Fruit fly (Drosophila melanogaster) whole organism, embryonic: ENCODE measurements around the gene Vm34Ca.
A peak's percentile ranks its signal among the peaks of the same experiment; 100 is the strongest.

Experiments used
- B-H1 ChIP-seq: fragments of 200-800 bp; sonication (Bioruptor generic); IDR thresholded peaks from 3 replicates; pipeline ENCODE4 v1.3.6; 2022; ENCODE audit warnings: missing biosample characterization, missing genetic modification characterization
- Blimp-1 ChIP-seq: fragments of 200-800 bp; sonication (Bioruptor generic); optimal IDR thresholded peaks from 3 replicates; lab custom pipeline; 2018; ENCODE audit warnings: missing biosample characterization, missing genetic modification characterization, mild to moderate bottlenecking, moderate library complexity, missing genetic modification reagents
- C15 ChIP-seq: fragments of 200-800 bp; sonication (Bioruptor generic); IDR thresholded peaks from 3 replicates; pipeline ENCODE4 v1.3.6; 2022; ENCODE audit warnings: missing biosample characterization, missing genetic modification characterization
- CG1024 ChIP-seq: fragments of 200-800 bp; sonication (Bioruptor generic); IDR thresholded peaks from 2 replicates; pipeline ENCODE4 v1.3.6; 2022; ENCODE audit warnings: missing biosample characterization, missing genetic modification characterization
- CG10462 ChIP-seq: fragments of 200-800 bp; sonication (Bioruptor generic); optimal IDR thresholded peaks from 2 replicates; lab custom pipeline; 2016; ENCODE audit warnings: missing biosample characterization, missing genetic modification characterization
- CG12155 ChIP-seq: fragments of 200-800 bp; sonication (Bioruptor generic); optimal IDR thresholded peaks from 3 replicates; lab custom pipeline; 2016; ENCODE audit warnings: missing biosample characterization, missing genetic modification characterization
- CG16813 ChIP-seq: fragments of 200-800 bp; sonication (Bioruptor generic); IDR thresholded peaks from 3 replicates; pipeline ENCODE4 v1.3.6; 2022; ENCODE audit warnings: missing biosample characterization, missing genetic modification characterization; ENCODE audit not compliant: partially characterized antibody
- CG1832 ChIP-seq: fragments of 200-800 bp; sonication (Bioruptor generic); optimal IDR thresholded peaks from 2 replicates; lab custom pipeline; 2017; ENCODE audit warnings: missing biosample characterization, mild to moderate bottlenecking, missing genetic modification characterization, inconsistent platforms
- CG2199 ChIP-seq: fragments of 200-800 bp; sonication (Bioruptor generic); IDR thresholded peaks from 3 replicates; pipeline ENCODE4 v1.3.6; 2022; ENCODE audit warnings: missing biosample characterization, missing genetic modification characterization
- CG2889 ChIP-seq: fragments of 200-800 bp; sonication (Bioruptor generic); IDR thresholded peaks from 3 replicates; pipeline ENCODE4 v1.3.6; 2022; ENCODE audit warnings: missing biosample characterization, missing genetic modification characterization
- CG3407 ChIP-seq: fragments of 200-800 bp; sonication (Bioruptor generic); optimal IDR thresholded peaks from 2 replicates; lab custom pipeline; 2018; ENCODE audit warnings: missing biosample characterization, mild to moderate bottlenecking, missing genetic modification characterization
- CG34224 ChIP-seq: fragments of 200-800 bp; sonication (Bioruptor generic); IDR thresholded peaks from 3 replicates; pipeline ENCODE4 v1.3.6; 2022; ENCODE audit warnings: missing biosample characterization, missing genetic modification characterization; ENCODE audit not compliant: partially characterized antibody
- CG6175 ChIP-seq: fragments of 200-800 bp; sonication (Bioruptor generic); IDR thresholded peaks from 3 replicates; pipeline ENCODE4 v1.3.6; 2022; ENCODE audit warnings: missing biosample characterization, missing genetic modification characterization
- CG6683 ChIP-seq: fragments of 200-800 bp; sonication (Bioruptor generic); optimal IDR thresholded peaks from 2 replicates; lab custom pipeline; 2017; ENCODE audit warnings: missing biosample characterization, mild to moderate bottlenecking, missing genetic modification characterization, missing genetic modification reagents
- CG6791 ChIP-seq: fragments of 200-800 bp; sonication (Bioruptor generic); IDR thresholded peaks from 3 replicates; pipeline ENCODE4 v1.3.6; 2022; ENCODE audit warnings: missing biosample characterization, missing genetic modification characterization; ENCODE audit not compliant: partially characterized antibody
- CG7745 ChIP-seq: fragments of 200-800 bp; sonication (Bioruptor generic); optimal IDR thresholded peaks from 2 replicates; lab custom pipeline; 2018; ENCODE audit warnings: missing biosample characterization, mild to moderate bottlenecking, missing genetic modification characterization, moderate library complexity
- CG8281 ChIP-seq: fragments of 200-800 bp; sonication (Bioruptor generic); optimal IDR thresholded peaks from 2 replicates; lab custom pipeline; 2018; ENCODE audit warnings: missing biosample characterization, mild to moderate bottlenecking, missing genetic modification characterization, moderate library complexity
- CG8290 ChIP-seq, 3 experiments: fragments of 200-800 bp; sonication (Bioruptor generic); optimal IDR thresholded peaks; 2 replicates each; lab custom pipeline; 2016 to 2019; ENCODE audit warnings: missing biosample characterization in 3 of 3, missing genetic modification characterization in 3 of 3, mild to moderate bottlenecking in 2 of 3, moderate library complexity in 1 of 3
- CG9609 ChIP-seq: fragments of 200-800 bp; sonication (Bioruptor generic); optimal IDR thresholded peaks from 3 replicates; lab custom pipeline; 2016; ENCODE audit warnings: missing biosample characterization, missing genetic modification characterization
- Dbx ChIP-seq: fragments of 200-800 bp; sonication (Bioruptor generic); IDR thresholded peaks from 3 replicates; pipeline ENCODE4 v1.3.6; 2022; ENCODE audit warnings: missing biosample characterization, missing genetic modification characterization
- Dek ChIP-seq: fragments of 200-800 bp; sonication (Bioruptor generic); optimal IDR thresholded peaks from 3 replicates; lab custom pipeline; 2019; ENCODE audit warnings: missing biosample characterization, mild to moderate bottlenecking, missing genetic modification characterization, moderate library complexity
- Dp ChIP-seq: fragments of 200-800 bp; sonication (Bioruptor generic); optimal IDR thresholded peaks from 2 replicates; lab custom pipeline; 2018; ENCODE audit warnings: missing biosample characterization, mild to moderate bottlenecking, missing genetic modification characterization, moderate library complexity
- HHEX ChIP-seq: fragments of 200-800 bp; sonication (Bioruptor generic); optimal IDR thresholded peaks from 3 replicates; lab custom pipeline; 2017; ENCODE audit warnings: missing biosample characterization, mild to moderate bottlenecking, missing genetic modification characterization, missing genetic modification reagents
- Hmr ChIP-seq: fragments of 200-800 bp; sonication (Bioruptor generic); optimal IDR thresholded peaks from 3 replicates; lab custom pipeline; 2017; ENCODE audit warnings: mild to moderate bottlenecking, missing biosample characterization, missing genetic modification reagents, missing genetic modification characterization
- Lim3 ChIP-seq: fragments of 200-800 bp; sonication (Bioruptor generic); IDR thresholded peaks from 2 replicates; pipeline ENCODE4 v1.3.6; 2022; ENCODE audit warnings: missing biosample characterization, missing genetic modification characterization
- Nf-YA ChIP-seq: fragments of 200-800 bp; sonication (Bioruptor generic); IDR thresholded peaks from 2 replicates; pipeline ENCODE4 v1.3.6; 2022; ENCODE audit warnings: missing biosample characterization, missing genetic modification characterization
- Rx ChIP-seq: fragments of 200-800 bp; sonication (Bioruptor generic); IDR thresholded peaks from 2 replicates; pipeline ENCODE4 v1.3.6; 2022; ENCODE audit warnings: missing biosample characterization, missing genetic modification characterization
- Sox100B ChIP-seq: fragments of 200-800 bp; sonication (Bioruptor generic); optimal IDR thresholded peaks from 3 replicates; lab custom pipeline; 2018; ENCODE audit warnings: missing biosample characterization, mild to moderate bottlenecking, missing genetic modification characterization
- bowl ChIP-seq: fragments of 200-800 bp; sonication (Bioruptor generic); IDR thresholded peaks from 2 replicates; pipeline ENCODE4 v1.3.6; 2022; ENCODE audit warnings: missing biosample characterization, missing genetic modification characterization
- cas ChIP-seq: fragments of 200-800 bp; sonication (Bioruptor generic); IDR thresholded peaks from 2 replicates; pipeline ENCODE4 v1.3.6; 2022; ENCODE audit warnings: missing biosample characterization, missing genetic modification characterization
- croc ChIP-seq: fragments of 200-800 bp; sonication (Bioruptor generic); conservative IDR thresholded peaks from 3 replicates; pipeline ENCODE4 v1.3.6; 2022; ENCODE audit warnings: missing biosample characterization, missing genetic modification characterization
- cwo ChIP-seq: fragments of 200-800 bp; sonication (Bioruptor generic); optimal IDR thresholded peaks from 3 replicates; lab custom pipeline; 2017; ENCODE audit warnings: missing biosample characterization, missing genetic modification characterization, mild to moderate bottlenecking, moderate library complexity, missing genetic modification reagents
- ewg ChIP-seq: fragments of 200-800 bp; sonication (Bioruptor generic); optimal IDR thresholded peaks from 3 replicates; lab custom pipeline; 2017; ENCODE audit warnings: mild to moderate bottlenecking, missing biosample characterization, missing genetic modification reagents, missing genetic modification characterization
- gcm2 ChIP-seq: fragments of 200-800 bp; sonication (Bioruptor generic); optimal IDR thresholded peaks from 2 replicates; lab custom pipeline; 2016; ENCODE audit warnings: missing biosample characterization, missing genetic modification characterization
- grau ChIP-seq: fragments of 200-800 bp; optimal IDR thresholded peaks from 3 replicates; lab custom pipeline; 2019; ENCODE audit warnings: missing biosample characterization, mild to moderate bottlenecking, missing genetic modification characterization, moderate library complexity
- gro ChIP-seq: fragments of 200-800 bp; sonication (Bioruptor generic); optimal IDR thresholded peaks from 2 replicates; lab custom pipeline; 2016; ENCODE audit warnings: missing biosample characterization, missing genetic modification characterization
- gsb ChIP-seq: fragments of 200-800 bp; sonication (Bioruptor generic); IDR thresholded peaks from 2 replicates; pipeline ENCODE4 v1.3.6; 2022; ENCODE audit warnings: missing biosample characterization, missing genetic modification characterization
- lbe ChIP-seq: fragments of 200-800 bp; sonication (Bioruptor generic); optimal IDR thresholded peaks from 2 replicates; lab custom pipeline; 2016; ENCODE audit warnings: missing biosample characterization, mild to moderate bottlenecking, missing genetic modification characterization
- luna ChIP-seq: fragments of 200-800 bp; sonication (Bioruptor generic); optimal IDR thresholded peaks from 2 replicates; lab custom pipeline; 2016; ENCODE audit warnings: missing biosample characterization, missing genetic modification characterization
- nmo ChIP-seq: fragments of 200-800 bp; sonication (Bioruptor generic); optimal IDR thresholded peaks from 2 replicates; lab custom pipeline; 2018; ENCODE audit warnings: missing biosample characterization, mild to moderate bottlenecking, missing genetic modification characterization, moderate library complexity
- pho ChIP-seq: fragments of 200-800 bp; sonication (Bioruptor generic); optimal IDR thresholded peaks from 2 replicates; lab custom pipeline; 2016; ENCODE audit warnings: missing biosample characterization, missing genetic modification characterization
- prd ChIP-seq, 3 experiments: fragments of >200 bp in 2 of 3; fragments of 200-800 bp in 1 of 3; sonication (Bioruptor generic) in 1 of 3; optimal IDR thresholded peaks in 2 of 3; IDR thresholded peaks in 1 of 3; 2 replicates in 2 of 3; 3 replicates in 1 of 3; pipeline versions ENCODE4 v1.3.6 to Lab custom; 2017 to 2022; ENCODE audit warnings: missing biosample characterization in 1 of 3, missing genetic modification characterization in 1 of 3
- sr ChIP-seq: fragments of 200-800 bp; sonication (Bioruptor generic); IDR thresholded peaks from 3 replicates; pipeline ENCODE4 v1.3.6; 2022; ENCODE audit warnings: missing biosample characterization, missing genetic modification characterization
- sug ChIP-seq: fragments of 200-800 bp; optimal IDR thresholded peaks from 2 replicates; lab custom pipeline; 2019; ENCODE audit warnings: missing biosample characterization, mild to moderate bottlenecking, missing genetic modification characterization, moderate library complexity
- tin ChIP-seq: fragments of 200-800 bp; sonication (Bioruptor generic); optimal IDR thresholded peaks from 3 replicates; lab custom pipeline; 2016; ENCODE audit warnings: missing biosample characterization, missing genetic modification characterization
- tna ChIP-seq: fragments of 200-800 bp; sonication (Bioruptor generic); IDR thresholded peaks from 2 replicates; pipeline ENCODE4 v1.3.6; 2022; ENCODE audit warnings: missing biosample characterization, missing genetic modification characterization; ENCODE audit not compliant: partially characterized antibody
- ttk ChIP-seq: fragments of 200-800 bp; sonication (Bioruptor generic); IDR thresholded peaks from 2 replicates; pipeline ENCODE4 v2.1.2; 2022; ENCODE audit warnings: missing biosample characterization, missing genetic modification characterization
- vnd ChIP-seq: fragments of 200-800 bp; sonication (Bioruptor generic); IDR thresholded peaks from 3 replicates; pipeline ENCODE4 v1.3.6; 2022; ENCODE audit warnings: missing biosample characterization, missing genetic modification characterization; ENCODE audit not compliant: partially characterized antibody
- zen2 ChIP-seq: fragments of 200-800 bp; sonication (Bioruptor generic); IDR thresholded peaks from 3 replicates; pipeline ENCODE4 v1.3.6; 2022; ENCODE audit warnings: missing biosample characterization, missing genetic modification characterization; ENCODE audit not compliant: partially characterized antibody

The Vm34Ca gene

DNA sequence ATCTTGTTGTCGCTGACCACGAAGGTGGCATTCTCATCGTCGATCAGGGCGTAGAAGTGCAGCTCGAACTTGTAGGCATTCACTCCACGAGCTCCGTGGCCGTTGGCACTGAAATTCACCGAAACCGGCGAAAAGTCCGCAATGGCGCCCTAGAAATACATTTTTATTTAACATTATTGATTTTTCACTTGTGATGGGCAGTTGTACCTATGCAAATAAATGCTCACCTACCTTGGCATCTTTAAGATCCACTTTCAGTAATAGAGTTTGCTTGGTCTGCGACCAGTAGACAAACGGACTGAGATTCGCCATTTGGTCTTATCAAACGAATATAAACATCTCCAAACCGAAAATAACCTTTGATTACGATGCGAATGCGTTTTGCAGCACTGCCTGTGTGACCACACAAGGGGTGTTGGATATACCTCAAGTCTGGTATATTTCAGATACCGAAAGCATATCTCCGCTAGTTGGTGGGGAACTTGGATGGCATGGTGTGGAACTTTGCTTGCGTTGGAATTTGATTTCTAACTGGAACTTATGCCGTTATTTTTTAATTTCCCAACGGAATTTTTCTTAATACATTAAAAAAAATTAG is 33.9 kb upstream of the Vm34Ca start, which contains the start of gene Hacd2 (continued):
- TF ChIP-seq nmo (GFP tag; lab: Kevin White, UChicago) = peak; percentile 58
- peak; percentile 49; the same call in 2 of the 3 replicates for TF ChIP-seq CG16813 (GFP tag; lab: Robert Waterston, UW)
- no peak for TF ChIP-seq sr
- no peak for TF ChIP-seq prd (optimal IDR thresholded peaks at IDR 0.05; lab: Kevin White, UChicago)
- no peak for TF ChIP-seq prd (GFP tag; IDR thresholded peaks at IDR 0.05; lab: Robert Waterston, UW)
- TF ChIP-seq tin (GFP tag; lab: Kevin White, UChicago) = peak; percentile 6
- no peak for TF ChIP-seq vnd
- TF ChIP-seq sug (tag; lab: Kevin White, UChicago) = peak; percentile 69
- TF ChIP-seq lbe (GFP tag; lab: Kevin White, UChicago) = no peak
- TF ChIP-seq CG1024 = no peak
- no peak for TF ChIP-seq CG6175 (GFP tag; lab: Robert Waterston, UW)
- no peak for TF ChIP-seq luna (GFP tag; lab: Kevin White, UChicago)
- no peak for TF ChIP-seq CG8290 (GFP tag; optimal IDR thresholded peaks at IDR 0.05; lab: Kevin White, UChicago)
- TF ChIP-seq CG8290 (tag; optimal IDR thresholded peaks at IDR 0.05; lab: Kevin White, UChicago) = peak in 1 of 2 experiments; percentile 78
- no peak for TF ChIP-seq ttk (GFP tag; lab: Robert Waterston, UW)
- no peak for TF ChIP-seq Nf-YA
- TF ChIP-seq ewg = no peak
- peak; percentile 63; the same call in 2 of the 3 replicates for TF ChIP-seq CG6791
- no peak for TF ChIP-seq bowl (GFP tag; lab: Robert Waterston, UW)
- no peak for TF ChIP-seq Blimp-1 (GFP tag; lab: Kevin White, UChicago)
- no peak for TF ChIP-seq Lim3 (GFP tag; lab: Robert Waterston, UW)
- TF ChIP-seq B-H1 = no peak
- TF ChIP-seq zen2 (GFP tag; lab: Robert Waterston, UW) = no peak
- no peak for TF ChIP-seq CG7745 (tag; lab: Kevin White, UChicago)
- TF ChIP-seq Rx (GFP tag; lab: Robert Waterston, UW) = no peak
- TF ChIP-seq grau (tag; lab: Kevin White, UChicago) = no peak
- no peak for TF ChIP-seq CG1832
- no peak for TF ChIP-seq tna (GFP tag; lab: Robert Waterston, UW)
- TF ChIP-seq CG2199 (GFP tag; lab: Robert Waterston, UW) = peak; percentile 76; the same call in 2 of the 3 replicates
- no peak for TF ChIP-seq CG12155 (GFP tag; lab: Kevin White, UChicago)
- no peak for TF ChIP-seq Sox100B (GFP tag; lab: Kevin White, UChicago)
- TF ChIP-seq Dek (tag; lab: Kevin White, UChicago) = peak; percentile 31
- TF ChIP-seq croc (GFP tag; lab: Robert Waterston, UW) = no peak
- no peak for TF ChIP-seq cas (GFP tag; lab: Robert Waterston, UW)
- TF ChIP-seq gro = peak; percentile 25
- TF ChIP-seq Dp (GFP tag; lab: Kevin White, UChicago) = peak; percentile 52
- TF ChIP-seq CG10462 (GFP tag; lab: Kevin White, UChicago) = no peak
- TF ChIP-seq cwo (GFP tag; lab: Kevin White, UChicago) = no peak
- TF ChIP-seq CG2889 (GFP tag; lab: Robert Waterston, UW) = no peak
- TF ChIP-seq CG8281 (tag; lab: Kevin White, UChicago) = no peak
- TF ChIP-seq CG6683 = no peak
- TF ChIP-seq C15 (GFP tag; lab: Robert Waterston, UW) = no peak
- TF ChIP-seq CG34224 (GFP tag; lab: Robert Waterston, UW) = no peak
- peak; percentile 52; the same call in 1 of the 3 replicates for TF ChIP-seq Dbx (GFP tag; lab: Robert Waterston, UW)
- no peak for TF ChIP-seq HHEX (GFP tag; lab: Kevin White, UChicago)
- no peak for TF ChIP-seq gsb
- no peak for TF ChIP-seq CG3407 (GFP tag; lab: Kevin White, UChicago)
- no peak for TF ChIP-seq gcm2
- peak; percentile 39 for TF ChIP-seq pho (GFP tag; lab: Kevin White, UChicago)
- TF ChIP-seq Hmr = peak; percentile 75
- peak; percentile 11 for TF ChIP-seq CG9609 (GFP tag; lab: Kevin White, UChicago)
